Fruit fly (Drosophila melanogaster): ENCODE data around the gene CG5890.

The CG5890 gene

dm6 chr3R:25811611-25812010, 44.3 kb upstream of the CG5890 start, which contains the start of the genes Acam and CG17770:
TSS of gene Acam (plus strand) at chr3R:25811911.
TSS of gene CG17770 (plus strand) at chr3R:25811911.
- TF ChIP-seq CG4318 (GFP tag; optimal IDR thresholded peaks at IDR 0.05), result no peak
- TF ChIP-seq Sox15 (GFP tag; optimal IDR thresholded peaks at IDR 0.05), result no peak
- TF ChIP-seq Hr4 (GFP tag; optimal IDR thresholded peaks at IDR 0.05), result no peak
- no peak for TF ChIP-seq CG9139 (GFP tag; optimal IDR thresholded peaks at IDR 0.05)
- TF ChIP-seq CG6808 (GFP tag; optimal IDR thresholded peaks at IDR 0.05), result no peak
- no peak for TF ChIP-seq Sox102F (GFP tag; optimal IDR thresholded peaks at IDR 0.05)
- no peak for TF ChIP-seq vri (GFP tag; optimal IDR thresholded peaks at IDR 0.05)
- TF ChIP-seq net (GFP tag; optimal IDR thresholded peaks at IDR 0.05), result no peak
- TF ChIP-seq topi (GFP tag; optimal IDR thresholded peaks at IDR 0.05), result no peak
- no peak for TF ChIP-seq lz (GFP tag; optimal IDR thresholded peaks at IDR 0.05)
- TF ChIP-seq Met (GFP tag; optimal IDR thresholded peaks at IDR 0.05), result no peak
- no peak for TF ChIP-seq OdsH (GFP tag; optimal IDR thresholded peaks at IDR 0.05)
- TF ChIP-seq CG6163 (GFP tag; IDR thresholded peaks at IDR 0.05), result no peak
- no peak for TF ChIP-seq Eip93F (GFP tag; optimal IDR thresholded peaks at IDR 0.05)
- no peak for TF ChIP-seq dsx (GFP tag; optimal IDR thresholded peaks at IDR 0.05; ENCODE audit: poor library complexity, severe bottlenecking)
- TF ChIP-seq Eip78C (GFP tag), result no peak

DNA sequence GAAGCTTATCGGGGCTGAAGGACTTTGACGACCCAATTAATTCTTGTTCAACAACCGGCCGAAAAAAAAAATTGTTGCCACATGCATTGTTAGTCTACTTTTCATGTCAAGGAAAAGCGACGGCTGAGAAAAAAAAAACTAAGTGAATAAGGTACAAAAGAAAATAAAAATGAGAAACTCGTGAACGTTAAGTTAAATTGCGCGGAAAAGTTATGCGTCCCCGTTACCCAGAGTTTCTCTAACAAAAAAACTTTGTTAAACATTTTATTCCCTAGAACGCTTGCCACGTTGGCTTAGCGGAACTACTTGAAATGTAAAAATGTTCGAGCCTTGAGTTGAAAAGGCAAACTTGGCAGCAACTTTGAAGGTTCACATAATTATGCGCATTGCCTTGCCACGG, 40.8 kb upstream of the CG5890 start, which contains the start of gene CG14354:
TSS of gene CG14354 (plus strand) at position 301 of the 400 bp plus-strand sequence.
- TF ChIP-seq dsx (GFP tag; optimal IDR thresholded peaks at IDR 0.05; ENCODE audit: poor library complexity, severe bottlenecking), result no peak

- no peak for TF ChIP-seq CG8632 (GFP tag; optimal IDR thresholded peaks at IDR 0.05)
- TF ChIP-seq CG6854 (GFP tag; optimal IDR thresholded peaks at IDR 0.05), result no peak
- TF ChIP-seq CG32006 (GFP tag; optimal IDR thresholded peaks at IDR 0.05), result no peak
- TF ChIP-seq CG6808 (GFP tag; optimal IDR thresholded peaks at IDR 0.05), result no peak
- TF ChIP-seq salr (GFP tag; optimal IDR thresholded peaks at IDR 0.05), result no peak
- no peak for TF ChIP-seq CG10631 (GFP tag; optimal IDR thresholded peaks at IDR 0.05)
- TF ChIP-seq CG6276 (GFP tag; optimal IDR thresholded peaks at IDR 0.05), result no peak
- no peak for TF ChIP-seq CG34406 (GFP tag; optimal IDR thresholded peaks at IDR 0.05)
- no peak for TF ChIP-seq fd59A (GFP tag; optimal IDR thresholded peaks at IDR 0.05)
- TF ChIP-seq CG7368 (GFP tag; optimal IDR thresholded peaks at IDR 0.05), result no peak
- no peak for TF ChIP-seq achi (GFP tag; optimal IDR thresholded peaks at IDR 0.05)
These were observed 26.4 kb upstream of the CG5890 start, which contains the start of gene Mst57Dc for dm6 chr3R:25829598-25829997. TSS of gene Mst57Dc (minus strand) at chr3R:25829698.

DNA sequence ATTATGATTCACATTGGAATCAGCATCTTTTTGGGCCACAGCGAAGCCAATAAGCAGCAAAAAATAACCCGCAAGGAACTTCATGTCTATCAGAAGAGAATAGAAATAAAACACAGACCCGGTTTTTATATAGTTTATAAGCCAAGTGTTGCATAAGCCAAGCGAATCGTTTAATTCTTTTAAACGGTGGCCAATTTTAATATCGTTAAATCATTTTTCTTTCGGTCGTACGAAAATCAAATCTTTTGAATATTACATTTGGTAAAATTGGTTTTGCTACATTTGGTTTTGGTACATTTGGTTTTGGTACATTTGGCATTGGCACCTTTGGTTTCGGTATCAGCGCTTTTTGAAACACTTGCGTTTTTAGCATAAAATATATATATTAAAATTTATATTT, 25.8 kb upstream of the CG5890 start, which contains the start of gene Sfp96F:
TSS of gene Sfp96F (minus strand) at position 101 of the 400 bp plus-strand sequence.
- TF ChIP-seq Eip75B (GFP tag; optimal IDR thresholded peaks at IDR 0.05), result no peak
- no peak for TF ChIP-seq CG8319 (GFP tag; optimal IDR thresholded peaks at IDR 0.05)
- TF ChIP-seq salr (GFP tag; optimal IDR thresholded peaks at IDR 0.05), result no peak
- no peak for TF ChIP-seq CG6276 (GFP tag; optimal IDR thresholded peaks at IDR 0.05)
- no peak for TF ChIP-seq lz (GFP tag; optimal IDR thresholded peaks at IDR 0.05)
- no peak for TF ChIP-seq Smox (GFP tag; optimal IDR thresholded peaks at IDR 0.05)

DNA sequence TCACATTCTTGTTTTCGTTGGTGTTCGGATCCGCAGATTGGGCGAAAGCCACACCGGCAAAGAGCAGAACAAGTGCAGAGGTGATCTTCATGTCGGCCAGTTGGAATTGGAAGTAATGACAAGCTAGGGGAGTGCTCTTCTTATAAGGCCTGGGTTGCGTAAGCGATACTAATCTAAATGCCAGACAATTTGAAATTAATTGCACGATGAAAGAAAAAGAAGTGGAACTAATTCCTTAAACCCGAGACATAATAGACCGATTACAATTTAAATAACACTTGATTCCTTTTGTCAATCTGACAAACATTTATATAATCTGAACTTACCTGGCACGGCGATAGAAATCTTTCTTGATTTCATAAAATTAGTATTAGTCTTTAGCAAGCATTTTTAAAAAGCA, 25.1 kb upstream of the CG5890 start, which contains the start of gene Mst57Db:
TSS of gene Mst57Db (minus strand) at position 101 of the 400 bp plus-strand sequence.
- no peak for TF ChIP-seq CG7368 (GFP tag; optimal IDR thresholded peaks at IDR 0.05)
- TF ChIP-seq Gug (GFP tag; IDR thresholded peaks at IDR 0.05), result no peak
- TF ChIP-seq CG16779 (tag; optimal IDR thresholded peaks at IDR 0.05), result no peak
- no peak for TF ChIP-seq CG6163 (GFP tag; IDR thresholded peaks at IDR 0.05)
- no peak for TF ChIP-seq CG8119 (GFP tag; IDR thresholded peaks at IDR 0.05)
- no peak for TF ChIP-seq Eip93F (GFP tag; optimal IDR thresholded peaks at IDR 0.05)
- TF ChIP-seq CG6276 (GFP tag; optimal IDR thresholded peaks at IDR 0.05), result no peak
- no peak for TF ChIP-seq Ets21C (GFP tag; optimal IDR thresholded peaks at IDR 0.05)
- no peak for TF ChIP-seq CG6808 (GFP tag; optimal IDR thresholded peaks at IDR 0.05)
- TF ChIP-seq CG1621 (tag; optimal IDR thresholded peaks at IDR 0.05), result no peak
- TF ChIP-seq Ets96B (tag; optimal IDR thresholded peaks at IDR 0.05), result no peak
- no peak for TF ChIP-seq CG31627 (GFP tag; optimal IDR thresholded peaks at IDR 0.05)
- TF ChIP-seq spab (GFP tag; optimal IDR thresholded peaks at IDR 0.05), result no peak
- no peak for TF ChIP-seq dac (GFP tag; optimal IDR thresholded peaks at IDR 0.05)
- TF ChIP-seq salr (GFP tag; optimal IDR thresholded peaks at IDR 0.05), result no peak
- TF ChIP-seq fd59A (GFP tag; optimal IDR thresholded peaks at IDR 0.05), result no peak
- TF ChIP-seq CG34406 (GFP tag; optimal IDR thresholded peaks at IDR 0.05), result no peak
- TF ChIP-seq fd85E (GFP tag; optimal IDR thresholded peaks at IDR 0.05), result no peak
- no peak for TF ChIP-seq CG8632 (GFP tag; optimal IDR thresholded peaks at IDR 0.05)
- TF ChIP-seq Sox14 (GFP tag; optimal IDR thresholded peaks at IDR 0.05), result no peak

Data from whole organism, prepupa.